Worm (Caenorhabditis elegans): ENCODE measurements around the gene sdz-16.

DNA sequence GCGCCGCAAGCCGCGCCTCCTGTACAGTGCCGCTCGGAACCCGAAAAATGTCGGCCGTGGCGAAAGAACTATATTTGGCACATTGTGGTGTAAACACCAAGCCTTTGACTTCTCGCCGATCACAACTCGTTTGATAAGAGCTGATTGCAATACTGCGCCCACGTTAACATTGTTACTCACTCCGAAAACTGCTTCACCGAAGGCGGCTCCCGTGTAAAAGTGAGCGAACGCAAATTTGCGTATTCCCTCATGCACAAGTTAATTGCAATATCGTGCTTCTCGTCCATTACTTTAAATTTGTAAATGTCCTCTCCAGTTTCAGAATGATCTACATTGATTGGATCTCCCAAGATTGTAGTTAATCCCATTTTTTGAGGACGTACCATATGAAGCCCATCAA is 43.6 kb downstream of the sdz-16 start:
- no peak for TF ChIP-seq med-1 (GFP tag; optimal IDR thresholded peaks at IDR 0.05; ENCODE audit: insufficient read depth)
- TF ChIP-seq ref-1 (GFP tag; conservative IDR thresholded peaks at IDR 0.05) = no peak
